Worm (Caenorhabditis elegans): ENCODE measurements around the gene Y54E2A.5.

DNA sequence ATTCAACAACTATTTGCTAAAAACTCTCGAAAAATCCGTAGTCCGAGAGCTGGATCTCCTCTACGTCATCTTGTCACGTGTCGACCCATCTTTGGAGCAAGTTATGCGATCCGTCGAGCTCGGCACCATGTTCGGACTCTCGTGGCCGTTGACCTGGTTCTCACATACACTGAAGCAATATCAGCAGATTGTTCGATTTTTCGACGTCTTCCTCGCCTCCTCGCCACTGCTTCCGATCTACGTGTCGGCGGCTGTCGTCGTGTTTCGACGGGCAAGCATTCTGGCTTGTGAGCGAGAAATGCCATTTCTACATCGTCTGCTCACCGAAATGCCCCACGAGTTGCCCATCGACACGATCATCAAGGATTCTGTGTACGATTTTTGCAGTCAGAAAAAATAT lies 41.8 kb upstream of the Y54E2A.5 start:
- TF ChIP-seq Y53G8AR.9 (GFP tag; conservative IDR thresholded peaks at IDR 0.05) (no peak), F49E8.2 (tag; optimal IDR thresholded peaks at IDR 0.05; ENCODE audit: insufficient read depth) (no peak), nfya-2 (GFP tag; IDR thresholded peaks at IDR 0.05) (no peak), F55B11.4 (tag; optimal IDR thresholded peaks at IDR 0.05; ENCODE audit: borderline replicate concordance, insufficient read depth) (no peak), him-1 (tag; optimal IDR thresholded peaks at IDR 0.05) (no peak), egl-44 (GFP tag; IDR thresholded peaks at IDR 0.05) (no peak), attf-6 (GFP tag; IDR thresholded peaks at IDR 0.05) (no peak), T26A5.8 (tag; optimal IDR thresholded peaks at IDR 0.05) (no peak), aptf-3 (GFP tag; IDR thresholded peaks at IDR 0.05) (no peak), rcor-1 (GFP tag; IDR thresholded peaks at IDR 0.05) (no peak), ztf-3 (GFP tag; optimal IDR thresholded peaks at IDR 0.05) (no peak)

Data from whole organism, young adult.